Worm (Caenorhabditis elegans) whole organism, L2 larva: ENCODE data around the gene Y53C12B.1.

Experiments
- C34F6.9 ChIP-seq: fragments of 150-350 bp; optimal IDR thresholded peaks from 2 replicates; lab custom pipeline; 2014; ENCODE audit warnings: missing biosample characterization, missing genetic modification characterization
- F13H6.1 ChIP-seq: sonication (generic microtip); optimal IDR thresholded peaks from 2 replicates; lab custom pipeline; 2016; ENCODE audit warnings: missing genetic modification characterization, missing compliant biosample characterization
- R02D3.7 ChIP-seq: fragments of 150-350 bp; optimal IDR thresholded peaks from 2 replicates; lab custom pipeline; 2014; ENCODE audit warnings: missing biosample characterization, missing genetic modification characterization
- Y55F3AM.14 ChIP-seq: fragments of 200-800 bp; sonication (Bioruptor generic); optimal IDR thresholded peaks from 2 replicates; lab custom pipeline; 2018; ENCODE audit warnings: mild to moderate bottlenecking, missing genetic modification characterization, missing compliant biosample characterization
- ZK546.5 ChIP-seq: sonication (generic microtip); optimal IDR thresholded peaks from 2 replicates; lab custom pipeline; 2017; ENCODE audit warnings: missing biosample characterization, missing genetic modification characterization
- alr-1 ChIP-seq: fragments of 150-350 bp; optimal IDR thresholded peaks from 2 replicates; lab custom pipeline; 2014; ENCODE audit warnings: missing biosample characterization, missing genetic modification characterization
- aly-2 ChIP-seq: fragments of 150-350 bp; optimal IDR thresholded peaks from 2 replicates; lab custom pipeline; 2014; ENCODE audit warnings: missing biosample characterization, missing genetic modification characterization
- ama-1 ChIP-seq: fragments of 150-350 bp; optimal IDR thresholded peaks from 2 replicates; lab custom pipeline; 2018; ENCODE audit warnings: inconsistent platforms
- blmp-1 ChIP-seq: sonication (generic microtip); optimal IDR thresholded peaks from 2 replicates; lab custom pipeline; 2017; ENCODE audit warnings: missing genetic modification characterization, mild to moderate bottlenecking, missing compliant biosample characterization, antibody characterized with exemption, moderate library complexity; ENCODE audit not compliant: insufficient read depth
- ceh-16 ChIP-seq: fragments of 150-350 bp; optimal IDR thresholded peaks from 2 replicates; lab custom pipeline; 2014; ENCODE audit warnings: missing biosample characterization, missing genetic modification characterization
- ceh-82 ChIP-seq: fragments of 150-350 bp; optimal IDR thresholded peaks from 2 replicates; lab custom pipeline; 2014; ENCODE audit warnings: missing biosample characterization, missing genetic modification characterization
- crh-2 ChIP-seq: sonication (generic microtip); optimal IDR thresholded peaks from 2 replicates; lab custom pipeline; 2017; ENCODE audit warnings: missing biosample characterization, missing genetic modification characterization
- dmd-4 ChIP-seq: sonication (generic microtip); optimal IDR thresholded peaks from 2 replicates; lab custom pipeline; 2017; ENCODE audit warnings: missing biosample characterization, missing genetic modification characterization
- egl-27 ChIP-seq: sonication (generic microtip); optimal IDR thresholded peaks from 3 replicates; lab custom pipeline; 2017; ENCODE audit warnings: missing biosample characterization, missing genetic modification reagents, missing genetic modification characterization
- elt-1 ChIP-seq: fragments of 150-350 bp; optimal IDR thresholded peaks from 2 replicates; lab custom pipeline; 2014; ENCODE audit warnings: missing biosample characterization, missing genetic modification characterization
- elt-3 ChIP-seq: sonication (generic microtip); optimal IDR thresholded peaks from 2 replicates; lab custom pipeline; 2017; ENCODE audit warnings: missing biosample characterization, missing genetic modification characterization
- fos-1 ChIP-seq: fragments of 150-350 bp; optimal IDR thresholded peaks from 2 replicates; lab custom pipeline; 2014; ENCODE audit warnings: missing biosample characterization, missing genetic modification characterization
- gmeb-1 ChIP-seq: fragments of 150-350 bp; optimal IDR thresholded peaks from 2 replicates; lab custom pipeline; 2014; ENCODE audit warnings: missing biosample characterization, missing genetic modification characterization
- lin-11 ChIP-seq: fragments of 150-350 bp; sonication (generic microtip); optimal IDR thresholded peaks from 2 replicates; lab custom pipeline; 2014; ENCODE audit warnings: missing biosample characterization, missing genetic modification characterization, inconsistent platforms, mixed read lengths
- lin-13 ChIP-seq: fragments of 150-350 bp; optimal IDR thresholded peaks from 2 replicates; lab custom pipeline; 2014; ENCODE audit warnings: missing biosample characterization, missing genetic modification reagents, missing genetic modification characterization
- lin-39 ChIP-seq: fragments of 150-350 bp; optimal IDR thresholded peaks from 2 replicates; lab custom pipeline; 2014; ENCODE audit warnings: missing biosample characterization, missing genetic modification reagents, missing genetic modification characterization
- lsy-2 ChIP-seq, 2 experiments: fragments of 150-350 bp in 1 of 2; sonication (generic microtip) in 1 of 2; optimal IDR thresholded peaks; 2 replicates each; lab custom pipeline; 2014 to 2017; ENCODE audit warnings: missing biosample characterization in 2 of 2, missing genetic modification characterization in 2 of 2
- mab-5 ChIP-seq: fragments of 150-350 bp; optimal IDR thresholded peaks from 2 replicates; lab custom pipeline; 2014; ENCODE audit warnings: missing biosample characterization, missing genetic modification characterization
- mbf-1 ChIP-seq: sonication (generic microtip); optimal IDR thresholded peaks from 2 replicates; lab custom pipeline; 2017; ENCODE audit warnings: missing biosample characterization, missing genetic modification characterization
- mdl-1 ChIP-seq, 2 experiments: fragments of 150-350 bp in 1 of 2; sonication (generic microtip) in 1 of 2; optimal IDR thresholded peaks; 2 replicates each; lab custom pipeline; 2017; ENCODE audit warnings: missing biosample characterization in 2 of 2, missing genetic modification characterization in 2 of 2
- nhr-10 ChIP-seq: sonication (generic microtip); optimal IDR thresholded peaks from 2 replicates; lab custom pipeline; 2017; ENCODE audit warnings: missing biosample characterization, missing genetic modification characterization
- nhr-11 ChIP-seq: fragments of 150-350 bp; optimal IDR thresholded peaks from 2 replicates; lab custom pipeline; 2014; ENCODE audit warnings: missing biosample characterization, missing genetic modification characterization
- nhr-12 ChIP-seq: fragments of 150-350 bp; optimal IDR thresholded peaks from 2 replicates; lab custom pipeline; 2014; ENCODE audit warnings: missing biosample characterization, missing genetic modification characterization
- nhr-129 ChIP-seq: fragments of 150-350 bp; optimal IDR thresholded peaks from 2 replicates; lab custom pipeline; 2014; ENCODE audit warnings: missing biosample characterization, missing genetic modification characterization
- nhr-21 ChIP-seq: fragments of 150-350 bp; optimal IDR thresholded peaks from 2 replicates; lab custom pipeline; 2014; ENCODE audit warnings: missing biosample characterization, missing genetic modification characterization
- nhr-23 ChIP-seq: fragments of 150-350 bp; optimal IDR thresholded peaks from 2 replicates; lab custom pipeline; 2014; ENCODE audit warnings: missing biosample characterization, missing genetic modification reagents, missing genetic modification characterization
- nhr-237 ChIP-seq: fragments of 150-350 bp; optimal IDR thresholded peaks from 2 replicates; lab custom pipeline; 2014; ENCODE audit warnings: missing biosample characterization, missing genetic modification characterization
- nhr-25 ChIP-seq: fragments of 150-350 bp; sonication (generic microtip); optimal IDR thresholded peaks from 3 replicates; lab custom pipeline; 2014; ENCODE audit warnings: missing biosample characterization, missing genetic modification characterization
- nhr-6 ChIP-seq: fragments of 150-350 bp; optimal IDR thresholded peaks from 2 replicates; lab custom pipeline; 2014; ENCODE audit warnings: missing biosample characterization, missing genetic modification characterization
- nhr-77 ChIP-seq: fragments of 150-350 bp; optimal IDR thresholded peaks from 2 replicates; lab custom pipeline; 2014; ENCODE audit warnings: missing biosample characterization, missing genetic modification characterization
- peb-1 ChIP-seq: fragments of 150-350 bp; optimal IDR thresholded peaks from 2 replicates; lab custom pipeline; 2014; ENCODE audit warnings: missing biosample characterization, missing genetic modification characterization
- sem-4 ChIP-seq: fragments of 150-350 bp; optimal IDR thresholded peaks from 2 replicates; lab custom pipeline; 2014; ENCODE audit warnings: missing biosample characterization, missing genetic modification reagents, missing genetic modification characterization
- skn-1 ChIP-seq: sonication (generic microtip); optimal IDR thresholded peaks from 2 replicates; lab custom pipeline; 2017; ENCODE audit warnings: missing biosample characterization, missing genetic modification characterization
- sma-3 ChIP-seq: sonication (generic microtip); optimal IDR thresholded peaks from 2 replicates; lab custom pipeline; 2016; ENCODE audit warnings: missing genetic modification reagents, missing genetic modification characterization, missing compliant biosample characterization
- sma-9 ChIP-seq, 2 experiments: fragments of 150-350 bp in 1 of 2; sonication (generic microtip) in 1 of 2; optimal IDR thresholded peaks; 2 replicates each; lab custom pipeline; 2014 to 2016; ENCODE audit warnings: missing genetic modification characterization in 2 of 2, mild to moderate bottlenecking in 1 of 2, missing biosample characterization in 1 of 2, missing compliant biosample characterization in 1 of 2, missing genetic modification reagents in 1 of 2, moderate library complexity in 1 of 2
- snpc-4 ChIP-seq: fragments of 150-350 bp; optimal IDR thresholded peaks from 2 replicates; lab custom pipeline; 2014; ENCODE audit warnings: missing biosample characterization, missing genetic modification characterization
- unc-39 ChIP-seq: fragments of 150-350 bp; optimal IDR thresholded peaks from 2 replicates; lab custom pipeline; 2014; ENCODE audit warnings: missing biosample characterization, missing genetic modification characterization
- unc-55 ChIP-seq: fragments of 150-350 bp; sonication (generic microtip); optimal IDR thresholded peaks from 3 replicates; lab custom pipeline; 2014; ENCODE audit warnings: missing biosample characterization, missing genetic modification reagents, missing genetic modification characterization
- unc-62 ChIP-seq: fragments of 150-350 bp; optimal IDR thresholded peaks from 2 replicates; lab custom pipeline; 2014; ENCODE audit warnings: missing biosample characterization, missing genetic modification reagents, missing genetic modification characterization
- zag-1 ChIP-seq: fragments of 150-350 bp; optimal IDR thresholded peaks from 2 replicates; lab custom pipeline; 2014; ENCODE audit warnings: missing biosample characterization, missing genetic modification characterization
- ztf-1 ChIP-seq: fragments of 200-800 bp; sonication (Bioruptor generic); conservative IDR thresholded peaks from 2 replicates; pipeline ENCODE4 v1.3.6; 2022; ENCODE audit warnings: missing genetic modification characterization, missing compliant biosample characterization
- ztf-11 ChIP-seq: sonication (generic microtip); optimal IDR thresholded peaks from 2 replicates; lab custom pipeline; 2017; ENCODE audit warnings: missing biosample characterization, missing genetic modification characterization
- ztf-4 ChIP-seq: fragments of 150-350 bp; optimal IDR thresholded peaks from 2 replicates; lab custom pipeline; 2014; ENCODE audit warnings: missing biosample characterization, missing genetic modification characterization

Gene Y53C12B.1

ce11 chrII:9793197-9793596, 47.3 kb upstream of the Y53C12B.1 start, which contains the start of gene cyp-13A3:
TSS of gene cyp-13A3 (minus strand) at chrII:9793297.
- TF ChIP-seq nhr-23 (tag; lab: Kevin White, UChicago) (no peak), unc-55 (GFP tag; lab: Kevin White, UChicago) (no peak), ceh-16 (tag; lab: Kevin White, UChicago) (no peak), ceh-82 (tag; lab: Kevin White, UChicago) (no peak), lsy-2 (tag; optimal IDR thresholded peaks at IDR 0.05; lab: Kevin White, UChicago) (no peak), F13H6.1 (tag; lab: Kevin White, UChicago) (no peak), lin-13 (GFP tag; lab: Kevin White, UChicago) (no peak), nhr-21 (tag; lab: Kevin White, UChicago) (no peak), lin-39 (no peak), elt-3 (tag; lab: Kevin White, UChicago) (no peak), nhr-11 (tag; lab: Kevin White, UChicago) (no peak), dmd-4 (no peak), nhr-129 (tag; lab: Kevin White, UChicago) (no peak), nhr-12 (tag; lab: Kevin White, UChicago) (no peak), mdl-1 (tag; optimal IDR thresholded peaks at IDR 0.05; lab: Kevin White, UChicago) (no peak), elt-1 (tag; lab: Kevin White, UChicago) (no peak), egl-27 (tag; lab: Kevin White, UChicago) (no peak), alr-1 (tag; lab: Kevin White, UChicago) (no peak)

- TF ChIP-seq unc-62 (GFP tag; lab: Kevin White, UChicago) (no peak), nhr-21 (tag; lab: Kevin White, UChicago) (peak; percentile 41), mdl-1 (tag; optimal IDR thresholded peaks at IDR 0.05; lab: Kevin White, UChicago) (peak in 1 of 2 experiments; percentile 43), aly-2 (tag; lab: Kevin White, UChicago) (no peak), mab-5 (tag; lab: Kevin White, UChicago) (no peak), nhr-237 (tag; lab: Kevin White, UChicago) (no peak), crh-2 (tag; lab: Kevin White, UChicago) (peak; percentile 70), alr-1 (tag; lab: Kevin White, UChicago) (no peak), ceh-82 (tag; lab: Kevin White, UChicago) (no peak), ZK546.5 (tag; lab: Kevin White, UChicago) (no peak), elt-1 (tag; lab: Kevin White, UChicago) (no peak), ztf-4 (no peak), nhr-6 (no peak), ztf-11 (tag; lab: Kevin White, UChicago) (no peak), nhr-77 (tag; lab: Kevin White, UChicago) (no peak), ztf-1 (GFP tag; lab: Robert Waterston, UW) (no peak), blmp-1 (tag; lab: Kevin White, UChicago) (no peak), Y55F3AM.14 (GFP tag; lab: Kevin White, UChicago) (no peak), sma-9 (GFP tag; optimal IDR thresholded peaks at IDR 0.05; lab: Kevin White, UChicago) (peak; percentile 94), sma-9 (tag; optimal IDR thresholded peaks at IDR 0.05; lab: Kevin White, UChicago) (no peak), snpc-4 (tag; lab: Kevin White, UChicago) (no peak), nhr-10 (tag; lab: Kevin White, UChicago) (no peak), nhr-25 (tag; lab: Kevin White, UChicago) (no peak), unc-39 (tag; lab: Kevin White, UChicago) (no peak), zag-1 (no peak), nhr-11 (tag; lab: Kevin White, UChicago) (no peak), nhr-12 (tag; lab: Kevin White, UChicago) (no peak), sem-4 (tag; lab: Kevin White, UChicago) (no peak), dmd-4 (no peak), C34F6.9 (tag; lab: Kevin White, UChicago) (no peak), skn-1 (tag; lab: Kevin White, UChicago) (no peak), lsy-2 (tag; optimal IDR thresholded peaks at IDR 0.05; lab: Kevin White, UChicago) (peak in 1 of 2 experiments; percentile 21), F13H6.1 (tag; lab: Kevin White, UChicago) (peak; percentile 73), nhr-23 (tag; lab: Kevin White, UChicago) (no peak), unc-55 (GFP tag; lab: Kevin White, UChicago) (no peak), R02D3.7 (tag; lab: Kevin White, UChicago) (no peak), elt-3 (tag; lab: Kevin White, UChicago) (no peak), lin-13 (GFP tag; lab: Kevin White, UChicago) (no peak), ama-1 (lab: Kevin White, UChicago) (no peak), lin-11 (tag; lab: Kevin White, UChicago) (no peak), lin-39 (no peak), nhr-129 (tag; lab: Kevin White, UChicago) (peak; percentile 16), sma-3 (GFP tag; lab: Kevin White, UChicago) (peak; percentile 44), egl-27 (tag; lab: Kevin White, UChicago) (no peak), gmeb-1 (tag; lab: Kevin White, UChicago) (peak; percentile 48), ceh-16 (tag; lab: Kevin White, UChicago) (no peak), peb-1 (tag; lab: Kevin White, UChicago) (no peak), mbf-1 (tag; lab: Kevin White, UChicago) (no peak), fos-1 (tag; lab: Kevin White, UChicago) (peak; percentile 97)
Observed at ce11 chrII:9791185-9791584, 45.3 kb upstream of the Y53C12B.1 start.
